Worm (Caenorhabditis elegans) whole organism, L4 larva: Measurements from ENCODE around the gene unc-105.

Experiments
- D1046.2 ChIP-seq: fragments of 200-800 bp; sonication (Bioruptor generic); IDR thresholded peaks from 2 replicates; pipeline ENCODE4 v1.3.6; 2022; ENCODE audit warnings: missing genetic modification characterization, missing compliant biosample characterization
- F26F4.8 ChIP-seq: fragments of 200-800 bp; sonication (Bioruptor generic); conservative IDR thresholded peaks from 2 replicates; pipeline ENCODE4 v1.3.6; 2022; ENCODE audit warnings: missing genetic modification characterization, missing compliant biosample characterization
- R02D3.7 ChIP-seq: fragments of 150-350 bp; sonication (generic microtip); optimal IDR thresholded peaks from 3 replicates; lab custom pipeline; 2014; ENCODE audit warnings: missing biosample characterization, missing genetic modification characterization
- T20F7.1 ChIP-seq: fragments of 200-800 bp; sonication (Bioruptor generic); optimal IDR thresholded peaks from 2 replicates; lab custom pipeline; 2018; ENCODE audit warnings: mild to moderate bottlenecking, missing genetic modification characterization, missing compliant biosample characterization
- Y105C5A.15 ChIP-seq: fragments of 200-800 bp; sonication (Bioruptor generic); IDR thresholded peaks from 2 replicates; pipeline ENCODE4 v1.3.6; 2022; ENCODE audit warnings: missing genetic modification characterization, missing compliant biosample characterization
- Y5F2A.4 ChIP-seq: fragments of 200-800 bp; sonication (Bioruptor generic); optimal IDR thresholded peaks from 2 replicates; lab custom pipeline; 2018; ENCODE audit warnings: mild to moderate bottlenecking, missing genetic modification characterization, missing compliant biosample characterization
- ZK337.2 ChIP-seq: fragments of 200-800 bp; sonication (Bioruptor generic); IDR thresholded peaks from 2 replicates; pipeline ENCODE4 v1.3.6; 2022; ENCODE audit warnings: missing genetic modification reagents, missing genetic modification characterization, missing compliant biosample characterization
- arid-1 ChIP-seq: fragments of 200-800 bp; sonication (Bioruptor generic); conservative IDR thresholded peaks from 2 replicates; pipeline ENCODE4 v1.3.6; 2022; ENCODE audit warnings: missing genetic modification reagents, missing genetic modification characterization, missing compliant biosample characterization
- ceh-32 ChIP-seq: sonication (generic microtip); optimal IDR thresholded peaks from 2 replicates; lab custom pipeline; 2016; ENCODE audit warnings: mild to moderate bottlenecking, missing genetic modification characterization, missing compliant biosample characterization; ENCODE audit not compliant: poor library complexity
- ceh-82 ChIP-seq: sonication (generic microtip); optimal IDR thresholded peaks from 2 replicates; lab custom pipeline; 2017; ENCODE audit warnings: missing biosample characterization, missing genetic modification characterization
- cey-2 ChIP-seq: sonication (generic microtip); optimal IDR thresholded peaks from 3 replicates; lab custom pipeline; 2017; ENCODE audit warnings: missing genetic modification characterization, mild to moderate bottlenecking, missing compliant biosample characterization, antibody characterized with exemption, borderline replicate concordance; ENCODE audit not compliant: insufficient read depth
- daf-12 ChIP-seq: fragments of 150-350 bp; optimal IDR thresholded peaks from 2 replicates; lab custom pipeline; 2014; ENCODE audit warnings: missing biosample characterization, missing genetic modification reagents, missing genetic modification characterization
- daf-16 ChIP-seq, 3 experiments: sonication (generic microtip); optimal IDR thresholded peaks; 2 replicates each; lab custom pipeline; 2016 to 2017; ENCODE audit warnings: missing genetic modification characterization in 3 of 3, missing genetic modification reagents in 3 of 3, mild to moderate bottlenecking in 2 of 3, missing compliant biosample characterization in 2 of 3, missing biosample characterization in 1 of 3, moderate library complexity in 1 of 3
- daf-8 ChIP-seq: fragments of 200-800 bp; sonication (Bioruptor generic); IDR thresholded peaks from 2 replicates; pipeline ENCODE4 v1.3.6; 2022; ENCODE audit warnings: missing genetic modification characterization, missing compliant biosample characterization
- dmd-6 ChIP-seq: fragments of 200-800 bp; sonication (Bioruptor generic); IDR thresholded peaks from 2 replicates; pipeline ENCODE4 v1.3.6; 2022; ENCODE audit warnings: missing genetic modification reagents, missing genetic modification characterization, missing compliant biosample characterization
- dpl-1 ChIP-seq: fragments of 150-350 bp; optimal IDR thresholded peaks from 2 replicates; lab custom pipeline; 2014; ENCODE audit warnings: missing biosample characterization, missing genetic modification reagents, missing genetic modification characterization
- dve-1 ChIP-seq: sonication (generic microtip); optimal IDR thresholded peaks from 2 replicates; lab custom pipeline; 2017; ENCODE audit warnings: antibody characterized with exemption, mild to moderate bottlenecking, missing genetic modification characterization, missing compliant biosample characterization; ENCODE audit not compliant: insufficient read depth
- egl-27 ChIP-seq: sonication (generic microtip); optimal IDR thresholded peaks from 3 replicates; lab custom pipeline; 2017; ENCODE audit warnings: missing biosample characterization, missing genetic modification reagents, missing genetic modification characterization
- fos-1 ChIP-seq: fragments of 150-350 bp; optimal IDR thresholded peaks from 2 replicates; lab custom pipeline; 2014; ENCODE audit warnings: missing biosample characterization, missing genetic modification characterization
- hif-1 ChIP-seq, 2 experiments: sonication (generic microtip); optimal IDR thresholded peaks; 2 replicates each; lab custom pipeline; 2016 to 2017; ENCODE audit warnings: missing compliant biosample characterization in 2 of 2, missing genetic modification characterization in 2 of 2, missing genetic modification reagents in 2 of 2, missing genotype in 2 of 2, mild to moderate bottlenecking in 1 of 2
- hlh-11 ChIP-seq: fragments of 200-800 bp; sonication (Bioruptor generic); optimal IDR thresholded peaks from 2 replicates; lab custom pipeline; 2018; ENCODE audit warnings: mild to moderate bottlenecking, missing genetic modification characterization, missing compliant biosample characterization
- hlh-30 ChIP-seq: sonication (generic microtip); optimal IDR thresholded peaks from 2 replicates; lab custom pipeline; 2017; ENCODE audit warnings: antibody characterized with exemption, mild to moderate bottlenecking, missing genetic modification characterization, missing compliant biosample characterization; ENCODE audit not compliant: insufficient read depth
- jun-1 ChIP-seq: fragments of 150-350 bp; optimal IDR thresholded peaks from 2 replicates; lab custom pipeline; 2014; ENCODE audit warnings: missing biosample characterization, missing genetic modification reagents, missing genetic modification characterization
- lim-7 ChIP-seq: fragments of 200-800 bp; sonication (Bioruptor generic); IDR thresholded peaks from 2 replicates; pipeline ENCODE4 v1.3.6; 2022; ENCODE audit warnings: missing genetic modification characterization, missing compliant biosample characterization
- lin-1 ChIP-seq: fragments of 200-800 bp; sonication (Bioruptor generic); IDR thresholded peaks from 2 replicates; pipeline ENCODE4 v1.3.6; 2022; ENCODE audit warnings: missing genetic modification reagents, missing genetic modification characterization, missing compliant biosample characterization
- lin-39 ChIP-seq: fragments of 150-350 bp; optimal IDR thresholded peaks from 2 replicates; lab custom pipeline; 2014; ENCODE audit warnings: missing biosample characterization, missing genetic modification reagents, missing genetic modification characterization
- lsy-2 ChIP-seq, 2 experiments: fragments of 150-350 bp in 1 of 2; sonication (generic microtip) in 1 of 2; optimal IDR thresholded peaks; 2 replicates each; lab custom pipeline; 2014 to 2017; ENCODE audit warnings: missing biosample characterization in 2 of 2, missing genetic modification characterization in 2 of 2
- madf-5 ChIP-seq, 2 experiments: fragments of 200-800 bp; sonication (Bioruptor generic); IDR thresholded peaks; 2 replicates each; pipeline ENCODE4 v1.3.6; 2022; ENCODE audit warnings: missing compliant biosample characterization in 2 of 2, missing genetic modification characterization in 2 of 2
- madf-9 ChIP-seq: fragments of 200-800 bp; sonication (Bioruptor generic); conservative IDR thresholded peaks from 2 replicates; pipeline ENCODE4 v1.3.6; 2022; ENCODE audit warnings: missing genetic modification reagents, missing genetic modification characterization, missing compliant biosample characterization
- mdl-1 ChIP-seq, 2 experiments: fragments of 150-350 bp in 1 of 2; sonication (generic microtip) in 1 of 2; optimal IDR thresholded peaks; 2 replicates each; lab custom pipeline; 2014 to 2017; ENCODE audit warnings: missing biosample characterization in 2 of 2, missing genetic modification characterization in 2 of 2
- mxl-2 ChIP-seq: fragments of 200-800 bp; sonication (Bioruptor generic); conservative IDR thresholded peaks from 2 replicates; pipeline ENCODE4 v1.3.6; 2022; ENCODE audit warnings: missing genetic modification reagents, missing genetic modification characterization, missing compliant biosample characterization
- nhr-102 ChIP-seq: sonication (generic microtip); optimal IDR thresholded peaks from 2 replicates; lab custom pipeline; 2016; ENCODE audit warnings: mild to moderate bottlenecking, missing genetic modification characterization, moderate library complexity, missing compliant biosample characterization
- nhr-111 ChIP-seq: fragments of 200-800 bp; sonication (Bioruptor generic); optimal IDR thresholded peaks from 2 replicates; lab custom pipeline; 2018; ENCODE audit warnings: mild to moderate bottlenecking, missing genetic modification characterization, missing compliant biosample characterization
- nhr-25 ChIP-seq: sonication (generic microtip); optimal IDR thresholded peaks from 2 replicates; lab custom pipeline; 2017; ENCODE audit warnings: missing genetic modification characterization, mild to moderate bottlenecking, missing compliant biosample characterization, antibody characterized with exemption, moderate library complexity, borderline replicate concordance; ENCODE audit not compliant: insufficient read depth
- nhr-28 ChIP-seq: fragments of 150-350 bp; optimal IDR thresholded peaks from 2 replicates; lab custom pipeline; 2014; ENCODE audit warnings: missing biosample characterization, missing genetic modification characterization
- nhr-42 ChIP-seq: fragments of 200-800 bp; sonication (Bioruptor generic); IDR thresholded peaks from 2 replicates; pipeline ENCODE4 v1.3.6; 2022; ENCODE audit warnings: missing genetic modification characterization, missing compliant biosample characterization
- nhr-48 ChIP-seq: sonication (generic microtip); optimal IDR thresholded peaks from 2 replicates; lab custom pipeline; 2016; ENCODE audit warnings: mild to moderate bottlenecking, missing genetic modification characterization, missing compliant biosample characterization
- skn-1 ChIP-seq: fragments of 150-350 bp; optimal IDR thresholded peaks from 2 replicates; lab custom pipeline; 2014; ENCODE audit warnings: missing biosample characterization, missing genetic modification characterization
- snpc-1.2 ChIP-seq: fragments of 200-800 bp; sonication (Bioruptor generic); IDR thresholded peaks from 2 replicates; pipeline ENCODE4 v1.3.6; 2022; ENCODE audit warnings: missing genetic modification reagents, missing genetic modification characterization, missing compliant biosample characterization
- spr-3 ChIP-seq: fragments of 200-800 bp; sonication (Bioruptor generic); optimal IDR thresholded peaks from 2 replicates; lab custom pipeline; 2018; ENCODE audit warnings: mild to moderate bottlenecking, missing genetic modification characterization, missing compliant biosample characterization
- tag-97 ChIP-seq: fragments of 200-800 bp; sonication (Bioruptor generic); IDR thresholded peaks from 2 replicates; pipeline ENCODE4 v1.3.6; 2022; ENCODE audit warnings: missing genetic modification characterization, missing compliant biosample characterization
- unc-39 ChIP-seq: sonication (generic microtip); optimal IDR thresholded peaks from 2 replicates; lab custom pipeline; 2017; ENCODE audit warnings: missing biosample characterization, missing genetic modification characterization
- unc-62 ChIP-seq, 3 experiments: fragments of 150-350 bp in 1 of 3; sonication (generic microtip); optimal IDR thresholded peaks in 2 of 3; peaks in 1 of 3; 1 replicate in 1 of 3; 2 replicates in 2 of 3; lab custom pipeline; 2014 to 2017; ENCODE audit warnings: missing biosample characterization in 3 of 3, missing genetic modification characterization in 3 of 3, missing genetic modification reagents in 3 of 3, missing genotype in 1 of 3
- zfp-2 ChIP-seq: sonication (generic microtip); optimal IDR thresholded peaks from 2 replicates; lab custom pipeline; 2016; ENCODE audit warnings: mild to moderate bottlenecking, missing genetic modification characterization, missing compliant biosample characterization
- zfp-3 ChIP-seq: fragments of 200-800 bp; sonication (Bioruptor generic); conservative IDR thresholded peaks from 2 replicates; pipeline ENCODE4 v1.3.6; 2022; ENCODE audit warnings: missing genetic modification reagents, missing genetic modification characterization, missing compliant biosample characterization
- zip-11 ChIP-seq: fragments of 200-800 bp; sonication (Bioruptor generic); IDR thresholded peaks from 2 replicates; pipeline ENCODE4 v1.3.6; 2022; ENCODE audit warnings: missing genetic modification characterization, missing compliant biosample characterization
- zip-2 ChIP-seq: fragments of 150-350 bp; optimal IDR thresholded peaks from 2 replicates; lab custom pipeline; 2014; ENCODE audit warnings: missing biosample characterization, missing genetic modification characterization
- ztf-7 ChIP-seq: fragments of 150-350 bp; optimal IDR thresholded peaks from 2 replicates; lab custom pipeline; 2014; ENCODE audit warnings: missing biosample characterization, missing genetic modification characterization

Gene unc-105

ce11 chrII:8075324-8075810 lies 40.9 kb upstream of the unc-105 start, which contains the start of gene K02C4.2 (continued):
- TF ChIP-seq mxl-2: no peak
- peak; percentile 47 for TF ChIP-seq dpl-1
- no peak for TF ChIP-seq ceh-32 (tag; lab: Kevin White, UChicago)
- TF ChIP-seq unc-62 (GFP tag; optimal IDR thresholded peaks at IDR 0.05 in 1 of 2; lab: Kevin White, UChicago): no peak
- no peak for TF ChIP-seq unc-62 (tag; optimal IDR thresholded peaks at IDR 0.05; lab: Kevin White, UChicago)
- no peak for TF ChIP-seq unc-39 (tag; lab: Kevin White, UChicago)
- peak; percentile 54 for TF ChIP-seq nhr-28 (tag; lab: Kevin White, UChicago)
- TF ChIP-seq T20F7.1 (GFP tag; lab: Kevin White, UChicago): peak; percentile 67
- peak; percentile 63; the same call in 1 of the 2 replicates for TF ChIP-seq ZK337.2 (GFP tag; lab: Robert Waterston, UW)
- no peak for TF ChIP-seq tag-97 (GFP tag; lab: Robert Waterston, UW)
- TF ChIP-seq lsy-2 (tag; optimal IDR thresholded peaks at IDR 0.05; lab: Kevin White, UChicago): peak in 1 of 2 experiments; percentile 78
- no peak for TF ChIP-seq zip-2 (tag; lab: Kevin White, UChicago)
- TF ChIP-seq daf-12 (tag; lab: Kevin White, UChicago): no peak
- TF ChIP-seq lin-1 (GFP tag; lab: Robert Waterston, UW): peak; percentile 42; the same call in 1 of the 2 replicates
- peak; percentile 92 for TF ChIP-seq lim-7 (GFP tag; lab: Robert Waterston, UW)
- no peak for TF ChIP-seq cey-2 (tag; lab: Kevin White, UChicago)
- TF ChIP-seq hlh-11 (tag; lab: Kevin White, UChicago): peak; percentile 94
- TF ChIP-seq skn-1: no peak
- TF ChIP-seq hif-1 (tag; optimal IDR thresholded peaks at IDR 0.05; lab: Kevin White, UChicago): peak in 1 of 2 experiments; percentile 39
- no peak for TF ChIP-seq fos-1 (tag; lab: Kevin White, UChicago)
- TF ChIP-seq R02D3.7: peak; percentile 41
- TF ChIP-seq spr-3: peak; percentile 64
- TF ChIP-seq dmd-6 (GFP tag; lab: Robert Waterston, UW): peak; percentile 83
- TF ChIP-seq mdl-1 (tag; optimal IDR thresholded peaks at IDR 0.05; lab: Kevin White, UChicago): no peak
- TF ChIP-seq Y5F2A.4 (GFP tag; lab: Kevin White, UChicago): peak; percentile 68
- TF ChIP-seq lin-39 (tag; lab: Kevin White, UChicago): no peak
- TF ChIP-seq ztf-7 (tag; lab: Kevin White, UChicago): peak; percentile 77
- peak; percentile 75 for TF ChIP-seq nhr-102
- peak; percentile 88 for TF ChIP-seq D1046.2
- TF ChIP-seq madf-9 (GFP tag; lab: Robert Waterston, UW): peak; percentile 68; the same call in 1 of the 2 replicates
- no peak for TF ChIP-seq daf-8 (GFP tag; lab: Robert Waterston, UW)
- TF ChIP-seq daf-16 (GFP tag; optimal IDR thresholded peaks at IDR 0.05; lab: Kevin White, UChicago): peak; percentile 70 to 89
- peak; percentile 86 for TF ChIP-seq daf-16 (tag; optimal IDR thresholded peaks at IDR 0.05; lab: Kevin White, UChicago)
- 0 out of 2 replicates have a peak, but pooled peaks have one; percentile 56 for TF ChIP-seq Y105C5A.15 (GFP tag; lab: Robert Waterston, UW)
- TF ChIP-seq zip-11: 0 out of 2 replicates have a peak, but pooled peaks have one; percentile 17
- TF ChIP-seq F26F4.8: peak; percentile 85
- peak; percentile 27 for TF ChIP-seq zfp-2 (tag; lab: Kevin White, UChicago)
- TF ChIP-seq zfp-3 (GFP tag; lab: Robert Waterston, UW): peak; percentile 62; the same call in 1 of the 2 replicates
- TF ChIP-seq ceh-82 (tag; lab: Kevin White, UChicago): no peak
- peak; percentile 73 for TF ChIP-seq dve-1 (tag; lab: Kevin White, UChicago)
- peak; percentile 82 for TF ChIP-seq arid-1 (GFP tag; lab: Robert Waterston, UW)
- peak; percentile 79 for TF ChIP-seq nhr-48
- peak; percentile 90 for TF ChIP-seq nhr-111 (GFP tag; lab: Kevin White, UChicago)
- TF ChIP-seq madf-5 (GFP tag; IDR thresholded peaks at IDR 0.05; lab: Robert Waterston, UW): peak in 1 of 2 experiments; percentile 81; a peak in 1 of 4 replicates
- TF ChIP-seq jun-1 (tag; lab: Kevin White, UChicago): peak; percentile 31
- TF ChIP-seq egl-27 (tag; lab: Kevin White, UChicago): no peak
- peak; percentile 88 for TF ChIP-seq hlh-30
- TF ChIP-seq nhr-25: peak; percentile 52
- no peak for TF ChIP-seq snpc-1.2 (GFP tag; lab: Robert Waterston, UW)
- peak; percentile 85 for TF ChIP-seq nhr-42 (GFP tag; lab: Robert Waterston, UW)
